Worm (Caenorhabditis elegans) whole organism, L1 larva: ENCODE measurements around the gene irk-1.

Experiments
- Y116A8C.19 ChIP-seq: sonication (generic microtip); optimal IDR thresholded peaks from 2 replicates; lab custom pipeline; 2016; ENCODE audit warnings: missing compliant biosample characterization, missing genetic modification characterization, borderline replicate concordance
- alr-1 ChIP-seq: fragments of 200-800 bp; sonication (Bioruptor generic); optimal IDR thresholded peaks from 2 replicates; lab custom pipeline; 2018; ENCODE audit warnings: borderline replicate concordance, mild to moderate bottlenecking, missing genetic modification characterization, missing compliant biosample characterization
- aly-2 ChIP-seq: fragments of 150-350 bp; optimal IDR thresholded peaks from 2 replicates; lab custom pipeline; 2014; ENCODE audit warnings: missing biosample characterization, missing genetic modification characterization
- ceh-90 ChIP-seq: sonication (generic microtip); optimal IDR thresholded peaks from 2 replicates; lab custom pipeline; 2016; ENCODE audit warnings: missing genetic modification characterization, missing compliant biosample characterization
- dsc-1 ChIP-seq: sonication (generic microtip); optimal IDR thresholded peaks from 2 replicates; lab custom pipeline; 2016; ENCODE audit warnings: mild to moderate bottlenecking, missing genetic modification characterization, missing compliant biosample characterization
- egl-27 ChIP-seq, 2 experiments: fragments of 150-350 bp in 1 of 2; sonication (generic microtip); optimal IDR thresholded peaks; 3 replicates each; lab custom pipeline; 2017 to 2018; ENCODE audit warnings: missing biosample characterization in 2 of 2, missing genetic modification characterization in 2 of 2, missing genetic modification reagents in 2 of 2
- lin-13 ChIP-seq: fragments of 150-350 bp; optimal IDR thresholded peaks from 2 replicates; lab custom pipeline; 2014; ENCODE audit warnings: missing biosample characterization, missing genetic modification reagents, missing genetic modification characterization
- lin-39 ChIP-seq: fragments of 150-350 bp; optimal IDR thresholded peaks from 2 replicates; lab custom pipeline; 2014; ENCODE audit warnings: missing biosample characterization, missing genetic modification reagents, missing genetic modification characterization
- nhr-237 ChIP-seq: fragments of 150-350 bp; optimal IDR thresholded peaks from 2 replicates; lab custom pipeline; 2014; ENCODE audit warnings: missing biosample characterization, missing genetic modification characterization
- nhr-28 ChIP-seq: fragments of 150-350 bp; optimal IDR thresholded peaks from 2 replicates; lab custom pipeline; 2014; ENCODE audit warnings: missing biosample characterization, missing genetic modification characterization
- nhr-84 ChIP-seq: sonication (generic microtip); optimal IDR thresholded peaks from 2 replicates; lab custom pipeline; 2017; ENCODE audit warnings: missing biosample characterization, missing genetic modification characterization
- rnt-1 ChIP-seq: sonication (generic microtip); optimal IDR thresholded peaks from 2 replicates; lab custom pipeline; 2016; ENCODE audit warnings: mild to moderate bottlenecking, missing genetic modification characterization, moderate library complexity, missing compliant biosample characterization
- tbx-2 ChIP-seq: sonication (generic microtip); optimal IDR thresholded peaks from 2 replicates; lab custom pipeline; 2016; ENCODE audit warnings: missing genetic modification characterization, missing compliant biosample characterization
- ztf-11 ChIP-seq, 2 experiments: sonication (generic microtip); optimal IDR thresholded peaks; 2 replicates each; lab custom pipeline; 2016 to 2017; ENCODE audit warnings: missing genetic modification characterization in 2 of 2, missing biosample characterization in 1 of 2, missing compliant biosample characterization in 1 of 2

DNA sequence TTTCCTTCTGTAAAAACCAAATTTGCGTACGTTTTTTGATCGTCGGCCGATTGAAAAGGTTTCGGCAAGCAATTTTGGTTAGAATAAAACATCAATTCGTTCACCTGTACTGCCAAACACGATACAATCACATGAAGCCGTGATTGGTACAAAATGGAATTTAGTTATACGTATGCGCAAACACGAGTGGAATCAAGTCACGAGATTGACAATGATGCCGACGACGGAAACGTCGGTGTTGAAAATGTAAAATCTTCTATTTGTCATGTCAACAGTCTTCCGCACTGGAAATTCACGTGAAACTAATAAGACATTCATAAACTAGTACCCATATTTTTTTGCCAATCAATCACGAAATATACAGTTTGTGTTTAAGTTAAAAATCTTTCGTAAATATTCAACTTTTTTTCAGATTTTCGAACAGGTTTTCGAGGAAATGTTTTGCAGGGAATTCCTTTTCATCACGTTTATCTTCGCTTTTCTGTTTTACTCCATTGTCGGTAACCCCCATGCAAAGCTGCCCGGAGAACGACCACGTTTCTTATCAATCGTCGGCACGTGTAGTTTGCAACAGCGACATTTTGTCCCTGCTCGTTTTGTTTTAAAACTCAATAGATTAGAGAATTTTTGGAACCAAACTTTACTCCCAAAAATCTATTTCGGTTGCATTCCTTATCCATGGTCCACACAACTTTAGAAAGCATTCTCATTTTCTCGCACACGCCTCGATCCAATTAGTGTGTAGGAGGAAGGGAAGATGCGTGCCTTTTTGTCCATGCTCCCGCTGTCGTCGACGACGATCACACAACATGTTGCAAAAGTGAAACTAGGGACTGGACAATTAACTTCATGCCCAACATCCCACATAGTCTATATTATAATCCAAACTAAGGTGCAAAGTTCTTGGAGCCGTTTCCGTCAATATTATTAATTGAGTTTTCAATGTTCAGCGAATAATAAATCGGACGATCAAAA, 38.6 kb downstream of the irk-1 start:
- TF ChIP-seq aly-2 (tag; lab: Kevin White, UChicago) = no peak
- no peak for TF ChIP-seq alr-1
- TF ChIP-seq lin-39 (tag; lab: Kevin White, UChicago) = no peak
- TF ChIP-seq ceh-90 (tag; lab: Kevin White, UChicago) = no peak
- peak; percentile 59 for TF ChIP-seq tbx-2
- no peak for TF ChIP-seq nhr-237 (tag; lab: Kevin White, UChicago)
- TF ChIP-seq nhr-28 (tag; lab: Kevin White, UChicago) = no peak
- peak; percentile 19 for TF ChIP-seq lin-13 (GFP tag; lab: Kevin White, UChicago)
- TF ChIP-seq ztf-11 (tag; optimal IDR thresholded peaks at IDR 0.05; lab: Kevin White, UChicago) = no peak
- TF ChIP-seq Y116A8C.19 (tag; lab: Kevin White, UChicago) = no peak
- peak; percentile 46 for TF ChIP-seq dsc-1 (tag; lab: Kevin White, UChicago)
- TF ChIP-seq rnt-1 (tag; lab: Kevin White, UChicago) = no peak
- no peak for TF ChIP-seq nhr-84
- TF ChIP-seq egl-27 (tag; optimal IDR thresholded peaks at IDR 0.05; lab: Kevin White, UChicago) = no peak
